Fruit fly (Drosophila melanogaster) whole organism, embryonic: ENCODE data around the gene CG4709.

ENCODE experiments used
- Asciz ChIP-seq: fragments of 200-800 bp; sonication (Bioruptor generic); optimal IDR thresholded peaks from 2 replicates; lab custom pipeline; 2017; ENCODE audit warnings: missing biosample characterization, mild to moderate bottlenecking, missing genetic modification characterization, missing genetic modification reagents
- CG1233 ChIP-seq: fragments of 200-800 bp; sonication (Bioruptor generic); optimal IDR thresholded peaks from 4 replicates; lab custom pipeline; 2018; ENCODE audit warnings: missing biosample characterization, mild to moderate bottlenecking, missing genetic modification characterization
- CG15479 ChIP-seq: fragments of 200-800 bp; sonication (Bioruptor generic); optimal IDR thresholded peaks from 3 replicates; lab custom pipeline; 2019; ENCODE audit warnings: missing biosample characterization, mild to moderate bottlenecking, missing genetic modification characterization, moderate library complexity
- CG1602 ChIP-seq: fragments of 200-800 bp; sonication (Bioruptor generic); optimal IDR thresholded peaks from 3 replicates; lab custom pipeline; 2016; ENCODE audit warnings: missing biosample characterization, missing genetic modification characterization
- CG17361 ChIP-seq: fragments of 200-800 bp; sonication (Bioruptor generic); IDR thresholded peaks from 3 replicates; pipeline ENCODE4 v1.3.6; 2022; ENCODE audit warnings: missing biosample characterization, missing genetic modification characterization
- CG18262 ChIP-seq: fragments of 200-800 bp; optimal IDR thresholded peaks from 3 replicates; lab custom pipeline; 2019; ENCODE audit warnings: missing biosample characterization, mild to moderate bottlenecking, missing genetic modification characterization, moderate library complexity
- CG2199 ChIP-seq: fragments of 200-800 bp; sonication (Bioruptor generic); IDR thresholded peaks from 3 replicates; pipeline ENCODE4 v1.3.6; 2022; ENCODE audit warnings: missing biosample characterization, missing genetic modification characterization
- CG30431 ChIP-seq: fragments of 200-800 bp; sonication (Bioruptor generic); optimal IDR thresholded peaks from 2 replicates; lab custom pipeline; 2017; ENCODE audit warnings: missing biosample characterization, missing genetic modification characterization
- CG3726 ChIP-seq: fragments of 200-800 bp; sonication (Bioruptor generic); IDR thresholded peaks from 3 replicates; pipeline ENCODE4, ENCODE4 v1.3.6; 2022; ENCODE audit warnings: missing biosample characterization, missing genetic modification characterization
- CG4360 ChIP-seq: fragments of 200-800 bp; sonication (Bioruptor generic); IDR thresholded peaks from 2 replicates; pipeline ENCODE4 v1.3.6; 2022; ENCODE audit warnings: missing biosample characterization, missing genetic modification characterization
- CG6654 ChIP-seq: fragments of 200-800 bp; sonication (Bioruptor generic); optimal IDR thresholded peaks from 2 replicates; lab custom pipeline; 2017; ENCODE audit warnings: missing biosample characterization, mild to moderate bottlenecking, missing genetic modification characterization
- CG6791 ChIP-seq: fragments of 200-800 bp; sonication (Bioruptor generic); IDR thresholded peaks from 3 replicates; pipeline ENCODE4 v1.3.6; 2022; ENCODE audit warnings: missing biosample characterization, missing genetic modification characterization; ENCODE audit not compliant: partially characterized antibody
- CG9932 ChIP-seq: fragments of 200-800 bp; sonication (Bioruptor generic); IDR thresholded peaks from 2 replicates; pipeline ENCODE4 v1.3.6; 2022; ENCODE audit warnings: missing biosample characterization, missing genetic modification characterization
- D ChIP-seq, 2 experiments: fragments of 200-800 bp in 1 of 2; fragments of >200 bp in 1 of 2; sonication (Bioruptor generic) in 1 of 2; optimal IDR thresholded peaks; 2 replicates in 1 of 2; 3 replicates in 1 of 2; lab custom pipeline; 2017; ENCODE audit warnings: mild to moderate bottlenecking in 1 of 2, missing biosample characterization in 1 of 2, missing genetic modification characterization in 1 of 2, missing genetic modification reagents in 1 of 2
- MESR4 ChIP-seq: fragments of 200-800 bp; sonication (Bioruptor generic); optimal IDR thresholded peaks from 2 replicates; lab custom pipeline; 2018; ENCODE audit warnings: missing biosample characterization, mild to moderate bottlenecking, missing genetic modification characterization, moderate library complexity
- Mrtf ChIP-seq: fragments of 200-800 bp; sonication (Bioruptor generic); IDR thresholded peaks from 3 replicates; pipeline ENCODE4 v1.3.6; 2022; ENCODE audit warnings: missing biosample characterization, missing genetic modification characterization
- ac ChIP-seq: fragments of 200-800 bp; sonication (Bioruptor generic); optimal IDR thresholded peaks from 3 replicates; lab custom pipeline; 2017; ENCODE audit warnings: missing biosample characterization, mild to moderate bottlenecking, missing genetic modification characterization
- aop ChIP-seq: fragments of 200-800 bp; sonication (Bioruptor generic); IDR thresholded peaks from 2 replicates; pipeline ENCODE4 v1.3.6; 2022; ENCODE audit warnings: missing biosample characterization, missing genetic modification characterization
- bowl ChIP-seq: fragments of 200-800 bp; sonication (Bioruptor generic); IDR thresholded peaks from 2 replicates; pipeline ENCODE4 v1.3.6; 2022; ENCODE audit warnings: missing biosample characterization, missing genetic modification characterization
- cg ChIP-seq: fragments of 200-800 bp; sonication (Bioruptor generic); optimal IDR thresholded peaks from 3 replicates; lab custom pipeline; 2019; ENCODE audit warnings: missing biosample characterization, mild to moderate bottlenecking, missing genetic modification characterization, moderate library complexity
- crol ChIP-seq: fragments of 200-800 bp; sonication (Bioruptor generic); IDR thresholded peaks from 2 replicates; pipeline ENCODE4 v1.3.6; 2022; ENCODE audit warnings: missing biosample characterization, missing genetic modification characterization
- grn ChIP-seq: fragments of 200-800 bp; sonication (Bioruptor generic); optimal IDR thresholded peaks from 3 replicates; lab custom pipeline; 2017; ENCODE audit warnings: missing biosample characterization, missing genetic modification characterization
- gro ChIP-seq: fragments of 200-800 bp; sonication (Bioruptor generic); optimal IDR thresholded peaks from 2 replicates; lab custom pipeline; 2016; ENCODE audit warnings: missing biosample characterization, missing genetic modification characterization
- kni ChIP-seq: fragments of 200-800 bp; sonication (Bioruptor generic); optimal IDR thresholded peaks from 3 replicates; lab custom pipeline; 2017; ENCODE audit warnings: mild to moderate bottlenecking, missing biosample characterization, missing genetic modification reagents, missing genetic modification characterization
- nau ChIP-seq: fragments of 200-800 bp; sonication (Bioruptor generic); optimal IDR thresholded peaks from 3 replicates; lab custom pipeline; 2017; ENCODE audit warnings: missing biosample characterization, mild to moderate bottlenecking, missing genetic modification characterization, missing genetic modification reagents
- prd ChIP-seq, 3 experiments: fragments of >200 bp in 2 of 3; fragments of 200-800 bp in 1 of 3; sonication (Bioruptor generic) in 1 of 3; optimal IDR thresholded peaks in 2 of 3; IDR thresholded peaks in 1 of 3; 2 replicates in 2 of 3; 3 replicates in 1 of 3; pipeline versions ENCODE4 v1.3.6 to Lab custom; 2017 to 2022; ENCODE audit warnings: missing biosample characterization in 1 of 3, missing genetic modification characterization in 1 of 3
- pros ChIP-seq: fragments of 200-800 bp; sonication (Bioruptor generic); optimal IDR thresholded peaks from 3 replicates; lab custom pipeline; 2019; ENCODE audit warnings: missing biosample characterization, mild to moderate bottlenecking, missing genetic modification characterization, moderate library complexity
- sens-2 ChIP-seq: fragments of 200-800 bp; sonication (Bioruptor generic); IDR thresholded peaks from 2 replicates; pipeline ENCODE4 v1.3.6; 2022; ENCODE audit warnings: missing biosample characterization, missing genetic modification characterization
- sqz ChIP-seq: fragments of 200-800 bp; sonication (Bioruptor generic); optimal IDR thresholded peaks from 3 replicates; lab custom pipeline; 2018; ENCODE audit warnings: missing biosample characterization, mild to moderate bottlenecking, missing genetic modification characterization
- tll ChIP-seq, 2 experiments: fragments of 200-800 bp in 1 of 2; fragments of >200 bp in 1 of 2; sonication (Bioruptor generic) in 1 of 2; optimal IDR thresholded peaks; 2 replicates each; lab custom pipeline; 2017 to 2019; ENCODE audit warnings: missing biosample characterization in 2 of 2, missing genetic modification characterization in 2 of 2, mild to moderate bottlenecking in 1 of 2, moderate library complexity in 1 of 2
- twi ChIP-seq: fragments of 200-800 bp; optimal IDR thresholded peaks from 2 replicates; lab custom pipeline; 2019; ENCODE audit warnings: missing biosample characterization, mild to moderate bottlenecking, missing genetic modification characterization, moderate library complexity
- vfl ChIP-seq: fragments of 200-800 bp; sonication (Bioruptor generic); optimal IDR thresholded peaks from 2 replicates; lab custom pipeline; 2016; ENCODE audit warnings: missing biosample characterization, missing genetic modification characterization
- vvl ChIP-seq: fragments of 200-800 bp; sonication (Bioruptor generic); IDR thresholded peaks from 2 replicates; pipeline ENCODE4 v1.3.6; 2022; ENCODE audit warnings: missing biosample characterization, missing genetic modification characterization
- zen ChIP-seq: fragments of 200-800 bp; sonication (Bioruptor generic); optimal IDR thresholded peaks from 3 replicates; lab custom pipeline; 2018; ENCODE audit warnings: missing biosample characterization, mild to moderate bottlenecking, missing genetic modification characterization, moderate library complexity

The CG4709 gene

dm6 chr2L:9986402-9987350 is 32.6 kb downstream of the CG4709 start (continued):
- TF ChIP-seq sens-2 (GFP tag; lab: Robert Waterston, UW) (no peak), MESR4 (GFP tag; lab: Kevin White, UChicago) (no peak), grn (no peak), bowl (GFP tag; lab: Robert Waterston, UW) (no peak), CG1602 (GFP tag; lab: Kevin White, UChicago) (no peak), nau (no peak), gro (GFP tag; lab: Kevin White, UChicago) (no peak), CG30431 (GFP tag; lab: Kevin White, UChicago) (peak; percentile 11), vvl (peak; percentile 87), CG6791 (no peak), Asciz (GFP tag; lab: Kevin White, UChicago) (peak; percentile 43), CG3726 (peak; percentile 57; the same call in 1 of the 3 replicates), Mrtf (GFP tag; lab: Robert Waterston, UW) (peak; percentile 37; the same call in 1 of the 3 replicates), CG17361 (GFP tag; lab: Robert Waterston, UW) (peak; percentile 62; the same call in 2 of the 3 replicates)

DNA sequence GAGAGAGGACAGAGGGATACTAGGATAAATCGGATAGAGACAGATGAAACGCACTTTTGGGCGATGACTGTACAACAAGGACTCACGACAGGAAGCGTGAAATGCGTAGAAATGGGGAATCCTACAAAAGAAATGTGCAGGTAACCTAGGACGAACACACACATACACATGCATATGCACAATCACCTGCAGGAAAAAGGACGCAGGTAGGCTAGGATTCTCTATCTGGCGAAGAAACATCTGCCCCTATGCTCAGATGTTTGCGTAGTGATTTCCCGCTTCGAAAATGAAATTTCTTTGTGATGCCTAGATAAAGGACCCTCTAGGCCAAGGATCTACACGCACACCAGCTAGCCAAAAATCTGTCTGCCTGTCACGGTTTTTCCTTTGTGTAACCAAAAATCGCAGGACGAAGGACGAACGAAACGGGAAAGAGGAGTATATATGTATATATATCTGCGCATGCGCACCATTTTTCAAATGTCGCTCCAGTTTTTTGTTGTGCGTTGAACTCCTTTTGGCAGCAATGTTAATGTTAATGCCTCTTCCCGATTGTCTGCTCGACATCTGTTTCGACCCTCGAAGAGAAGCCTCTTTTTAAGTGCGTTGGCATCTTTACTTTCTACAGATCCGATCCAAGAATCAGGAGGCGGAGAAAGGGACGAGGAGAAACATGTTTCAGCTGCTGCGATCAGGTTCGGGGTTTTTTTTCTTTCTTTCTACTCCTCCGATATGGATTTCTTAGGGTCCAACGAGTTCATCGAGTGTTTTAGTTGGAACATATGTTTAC is 34.3 kb downstream of the CG4709 start:
- TF ChIP-seq CG2199 (GFP tag; lab: Robert Waterston, UW) (peak; percentile 57; the same call in 1 of the 3 replicates), pros (GFP tag; lab: Kevin White, UChicago) (peak; percentile 89), cg (GFP tag; lab: Kevin White, UChicago) (peak; percentile 30), ac (GFP tag; lab: Kevin White, UChicago) (peak; percentile 80), CG4360 (peak; percentile 27; the same call in 1 of the 2 replicates), CG9932 (no peak), aop (0 out of 2 replicates have a peak, but pooled peaks have one; percentile 45), twi (tag; lab: Kevin White, UChicago) (peak; percentile 98), zen (tag; lab: Kevin White, UChicago) (peak; percentile 41), CG15479 (peak; percentile 99), prd (optimal IDR thresholded peaks at IDR 0.05; lab: Kevin White, UChicago) (no peak), prd (GFP tag; IDR thresholded peaks at IDR 0.05; lab: Robert Waterston, UW) (0 out of 3 replicates have a peak, but pooled peaks have one; percentile 20), tll (GFP tag; optimal IDR thresholded peaks at IDR 0.05; lab: Kevin White, UChicago) (peak in 1 of 2 experiments; percentile 43), D (optimal IDR thresholded peaks at IDR 0.05; lab: Kevin White, UChicago) (peak; percentile 96), D (GFP tag; optimal IDR thresholded peaks at IDR 0.05; lab: Kevin White, UChicago) (no peak), kni (GFP tag; lab: Kevin White, UChicago) (peak; percentile 82), CG18262 (no peak), crol (GFP tag; lab: Robert Waterston, UW) (peak; percentile 57; the same call in 1 of the 2 replicates), CG6654 (GFP tag; lab: Kevin White, UChicago) (no peak), gro (GFP tag; lab: Kevin White, UChicago) (no peak), CG1233 (no peak), vfl (GFP tag; lab: Kevin White, UChicago) (peak; percentile 22), sqz (peak; percentile 5)
